Worm (Caenorhabditis elegans) whole organism, L2 larva: Measurements from ENCODE around the gene best-5.
A peak's percentile ranks its signal among the peaks of the same experiment; 100 is the strongest.

ENCODE experiments used
- C34F6.9 ChIP-seq: fragments of 150-350 bp; optimal IDR thresholded peaks from 2 replicates; lab custom pipeline; 2014; ENCODE audit warnings: missing biosample characterization, missing genetic modification characterization
- F13H6.1 ChIP-seq: sonication (generic microtip); optimal IDR thresholded peaks from 2 replicates; lab custom pipeline; 2016; ENCODE audit warnings: missing genetic modification characterization, missing compliant biosample characterization
- R02D3.7 ChIP-seq: fragments of 150-350 bp; optimal IDR thresholded peaks from 2 replicates; lab custom pipeline; 2014; ENCODE audit warnings: missing biosample characterization, missing genetic modification characterization
- Y55F3AM.14 ChIP-seq: fragments of 200-800 bp; sonication (Bioruptor generic); optimal IDR thresholded peaks from 2 replicates; lab custom pipeline; 2018; ENCODE audit warnings: mild to moderate bottlenecking, missing genetic modification characterization, missing compliant biosample characterization
- ZK546.5 ChIP-seq: sonication (generic microtip); optimal IDR thresholded peaks from 2 replicates; lab custom pipeline; 2017; ENCODE audit warnings: missing biosample characterization, missing genetic modification characterization
- alr-1 ChIP-seq: fragments of 150-350 bp; optimal IDR thresholded peaks from 2 replicates; lab custom pipeline; 2014; ENCODE audit warnings: missing biosample characterization, missing genetic modification characterization
- aly-2 ChIP-seq: fragments of 150-350 bp; optimal IDR thresholded peaks from 2 replicates; lab custom pipeline; 2014; ENCODE audit warnings: missing biosample characterization, missing genetic modification characterization
- blmp-1 ChIP-seq: sonication (generic microtip); optimal IDR thresholded peaks from 2 replicates; lab custom pipeline; 2017; ENCODE audit warnings: missing genetic modification characterization, mild to moderate bottlenecking, missing compliant biosample characterization, antibody characterized with exemption, moderate library complexity; ENCODE audit not compliant: insufficient read depth
- ceh-16 ChIP-seq: fragments of 150-350 bp; optimal IDR thresholded peaks from 2 replicates; lab custom pipeline; 2014; ENCODE audit warnings: missing biosample characterization, missing genetic modification characterization
- ceh-82 ChIP-seq: fragments of 150-350 bp; optimal IDR thresholded peaks from 2 replicates; lab custom pipeline; 2014; ENCODE audit warnings: missing biosample characterization, missing genetic modification characterization
- crh-2 ChIP-seq: sonication (generic microtip); optimal IDR thresholded peaks from 2 replicates; lab custom pipeline; 2017; ENCODE audit warnings: missing biosample characterization, missing genetic modification characterization
- dmd-4 ChIP-seq: sonication (generic microtip); optimal IDR thresholded peaks from 2 replicates; lab custom pipeline; 2017; ENCODE audit warnings: missing biosample characterization, missing genetic modification characterization
- egl-27 ChIP-seq: sonication (generic microtip); optimal IDR thresholded peaks from 3 replicates; lab custom pipeline; 2017; ENCODE audit warnings: missing biosample characterization, missing genetic modification reagents, missing genetic modification characterization
- elt-1 ChIP-seq: fragments of 150-350 bp; optimal IDR thresholded peaks from 2 replicates; lab custom pipeline; 2014; ENCODE audit warnings: missing biosample characterization, missing genetic modification characterization
- elt-3 ChIP-seq: sonication (generic microtip); optimal IDR thresholded peaks from 2 replicates; lab custom pipeline; 2017; ENCODE audit warnings: missing biosample characterization, missing genetic modification characterization
- fos-1 ChIP-seq: fragments of 150-350 bp; optimal IDR thresholded peaks from 2 replicates; lab custom pipeline; 2014; ENCODE audit warnings: missing biosample characterization, missing genetic modification characterization
- lin-11 ChIP-seq: fragments of 150-350 bp; sonication (generic microtip); optimal IDR thresholded peaks from 2 replicates; lab custom pipeline; 2014; ENCODE audit warnings: missing biosample characterization, missing genetic modification characterization, inconsistent platforms, mixed read lengths
- lin-13 ChIP-seq: fragments of 150-350 bp; optimal IDR thresholded peaks from 2 replicates; lab custom pipeline; 2014; ENCODE audit warnings: missing biosample characterization, missing genetic modification reagents, missing genetic modification characterization
- mab-5 ChIP-seq: fragments of 150-350 bp; optimal IDR thresholded peaks from 2 replicates; lab custom pipeline; 2014; ENCODE audit warnings: missing biosample characterization, missing genetic modification characterization
- mbf-1 ChIP-seq: sonication (generic microtip); optimal IDR thresholded peaks from 2 replicates; lab custom pipeline; 2017; ENCODE audit warnings: missing biosample characterization, missing genetic modification characterization
- mdl-1 ChIP-seq, 2 experiments: fragments of 150-350 bp in 1 of 2; sonication (generic microtip) in 1 of 2; optimal IDR thresholded peaks; 2 replicates each; lab custom pipeline; 2017; ENCODE audit warnings: missing biosample characterization in 2 of 2, missing genetic modification characterization in 2 of 2
- nhr-10 ChIP-seq: sonication (generic microtip); optimal IDR thresholded peaks from 2 replicates; lab custom pipeline; 2017; ENCODE audit warnings: missing biosample characterization, missing genetic modification characterization
- nhr-11 ChIP-seq: fragments of 150-350 bp; optimal IDR thresholded peaks from 2 replicates; lab custom pipeline; 2014; ENCODE audit warnings: missing biosample characterization, missing genetic modification characterization
- nhr-12 ChIP-seq: fragments of 150-350 bp; optimal IDR thresholded peaks from 2 replicates; lab custom pipeline; 2014; ENCODE audit warnings: missing biosample characterization, missing genetic modification characterization
- nhr-21 ChIP-seq: fragments of 150-350 bp; optimal IDR thresholded peaks from 2 replicates; lab custom pipeline; 2014; ENCODE audit warnings: missing biosample characterization, missing genetic modification characterization
- nhr-23 ChIP-seq: fragments of 150-350 bp; optimal IDR thresholded peaks from 2 replicates; lab custom pipeline; 2014; ENCODE audit warnings: missing biosample characterization, missing genetic modification reagents, missing genetic modification characterization
- nhr-237 ChIP-seq: fragments of 150-350 bp; optimal IDR thresholded peaks from 2 replicates; lab custom pipeline; 2014; ENCODE audit warnings: missing biosample characterization, missing genetic modification characterization
- nhr-6 ChIP-seq: fragments of 150-350 bp; optimal IDR thresholded peaks from 2 replicates; lab custom pipeline; 2014; ENCODE audit warnings: missing biosample characterization, missing genetic modification characterization
- nhr-77 ChIP-seq: fragments of 150-350 bp; optimal IDR thresholded peaks from 2 replicates; lab custom pipeline; 2014; ENCODE audit warnings: missing biosample characterization, missing genetic modification characterization
- peb-1 ChIP-seq: fragments of 150-350 bp; optimal IDR thresholded peaks from 2 replicates; lab custom pipeline; 2014; ENCODE audit warnings: missing biosample characterization, missing genetic modification characterization
- sem-4 ChIP-seq: fragments of 150-350 bp; optimal IDR thresholded peaks from 2 replicates; lab custom pipeline; 2014; ENCODE audit warnings: missing biosample characterization, missing genetic modification reagents, missing genetic modification characterization
- skn-1 ChIP-seq: sonication (generic microtip); optimal IDR thresholded peaks from 2 replicates; lab custom pipeline; 2017; ENCODE audit warnings: missing biosample characterization, missing genetic modification characterization
- sma-3 ChIP-seq: sonication (generic microtip); optimal IDR thresholded peaks from 2 replicates; lab custom pipeline; 2016; ENCODE audit warnings: missing genetic modification reagents, missing genetic modification characterization, missing compliant biosample characterization
- sma-9 ChIP-seq, 2 experiments: fragments of 150-350 bp in 1 of 2; sonication (generic microtip) in 1 of 2; optimal IDR thresholded peaks; 2 replicates each; lab custom pipeline; 2014 to 2016; ENCODE audit warnings: missing genetic modification characterization in 2 of 2, mild to moderate bottlenecking in 1 of 2, missing biosample characterization in 1 of 2, missing compliant biosample characterization in 1 of 2, missing genetic modification reagents in 1 of 2, moderate library complexity in 1 of 2
- snpc-4 ChIP-seq: fragments of 150-350 bp; optimal IDR thresholded peaks from 2 replicates; lab custom pipeline; 2014; ENCODE audit warnings: missing biosample characterization, missing genetic modification characterization
- unc-39 ChIP-seq: fragments of 150-350 bp; optimal IDR thresholded peaks from 2 replicates; lab custom pipeline; 2014; ENCODE audit warnings: missing biosample characterization, missing genetic modification characterization
- zag-1 ChIP-seq: fragments of 150-350 bp; optimal IDR thresholded peaks from 2 replicates; lab custom pipeline; 2014; ENCODE audit warnings: missing biosample characterization, missing genetic modification characterization

The best-5 gene

ce11 chrIII:9651871-9652270 is 38.2 kb downstream of the best-5 start, which contains the start of gene C15H7.3:
TSS of gene C15H7.3 (minus strand) at chrIII:9651971.
- no peak for TF ChIP-seq nhr-6
- no peak for TF ChIP-seq snpc-4 (tag; lab: Kevin White, UChicago)
- no peak for TF ChIP-seq ZK546.5
- TF ChIP-seq nhr-23: no peak
- no peak for TF ChIP-seq nhr-12 (tag; lab: Kevin White, UChicago)
- TF ChIP-seq nhr-77 (tag; lab: Kevin White, UChicago): no peak

- TF ChIP-seq skn-1 (tag; lab: Kevin White, UChicago): no peak
- no peak for TF ChIP-seq R02D3.7 (tag; lab: Kevin White, UChicago)
- peak; percentile 41 for TF ChIP-seq fos-1 (tag; lab: Kevin White, UChicago)
- peak; percentile 42 for TF ChIP-seq elt-1
- no peak for TF ChIP-seq mdl-1 (tag; optimal IDR thresholded peaks at IDR 0.05; lab: Kevin White, UChicago)
- peak; percentile 79 for TF ChIP-seq egl-27 (tag; lab: Kevin White, UChicago)
- TF ChIP-seq nhr-21: peak; percentile 82
- TF ChIP-seq blmp-1: peak; percentile 83
- TF ChIP-seq mbf-1: no peak
- TF ChIP-seq sma-9 (GFP tag; optimal IDR thresholded peaks at IDR 0.05; lab: Kevin White, UChicago): peak; percentile 50
- no peak for TF ChIP-seq sma-9 (tag; optimal IDR thresholded peaks at IDR 0.05; lab: Kevin White, UChicago)
- TF ChIP-seq sem-4 (tag; lab: Kevin White, UChicago): peak; percentile 21
- TF ChIP-seq, all 48 proteins: peak for 7
These were observed 43.5 kb downstream of the best-5 start for ce11 chrIII:9646440-9647021.

ce11 chrIII:9645099-9645498 is 45.0 kb downstream of the best-5 start:
- TF ChIP-seq nhr-11 (no peak), egl-27 (tag; lab: Kevin White, UChicago) (peak; percentile 43), fos-1 (tag; lab: Kevin White, UChicago) (peak; percentile 5), blmp-1 (peak; percentile 22)
- TF ChIP-seq, all 48 proteins: peak for 3

- no peak for TF ChIP-seq F13H6.1
- TF ChIP-seq nhr-12 (tag; lab: Kevin White, UChicago): no peak
- TF ChIP-seq C34F6.9 (tag; lab: Kevin White, UChicago): no peak
- TF ChIP-seq egl-27 (tag; lab: Kevin White, UChicago): no peak
- no peak for TF ChIP-seq dmd-4
- no peak for TF ChIP-seq alr-1
- TF ChIP-seq blmp-1: no peak
- TF ChIP-seq nhr-6: no peak
- no peak for TF ChIP-seq lin-13
- no peak for TF ChIP-seq peb-1
- TF ChIP-seq ZK546.5: no peak
- no peak for TF ChIP-seq ceh-82 (tag; lab: Kevin White, UChicago)
- TF ChIP-seq skn-1 (tag; lab: Kevin White, UChicago): no peak
These were observed 47.9 kb downstream of the best-5 start for ce11 chrIII:9642110-9642509.

- no peak for TF ChIP-seq lin-11 (tag; lab: Kevin White, UChicago)
- no peak for TF ChIP-seq dmd-4
- TF ChIP-seq skn-1 (tag; lab: Kevin White, UChicago): no peak
- TF ChIP-seq crh-2 (tag; lab: Kevin White, UChicago): no peak
- TF ChIP-seq elt-3 (tag; lab: Kevin White, UChicago): no peak
- TF ChIP-seq alr-1: no peak
- no peak for TF ChIP-seq snpc-4 (tag; lab: Kevin White, UChicago)
- no peak for TF ChIP-seq sem-4 (tag; lab: Kevin White, UChicago)
- TF ChIP-seq nhr-12 (tag; lab: Kevin White, UChicago): no peak
These were observed 50.6 kb downstream of the best-5 start for ce11 chrIII:9639281-9640050.

- TF ChIP-seq ceh-82 (tag; lab: Kevin White, UChicago) (no peak), Y55F3AM.14 (peak; percentile 21), crh-2 (tag; lab: Kevin White, UChicago) (peak; percentile 35), sma-9 (GFP tag; optimal IDR thresholded peaks at IDR 0.05; lab: Kevin White, UChicago) (peak; percentile 17), sma-9 (tag; optimal IDR thresholded peaks at IDR 0.05; lab: Kevin White, UChicago) (no peak), nhr-237 (tag; lab: Kevin White, UChicago) (no peak), elt-3 (tag; lab: Kevin White, UChicago) (no peak), ceh-16 (tag; lab: Kevin White, UChicago) (no peak), nhr-10 (tag; lab: Kevin White, UChicago) (no peak), skn-1 (tag; lab: Kevin White, UChicago) (no peak), nhr-23 (no peak), blmp-1 (no peak), mab-5 (tag; lab: Kevin White, UChicago) (no peak), egl-27 (tag; lab: Kevin White, UChicago) (no peak), sem-4 (tag; lab: Kevin White, UChicago) (no peak), nhr-11 (no peak), dmd-4 (no peak), snpc-4 (tag; lab: Kevin White, UChicago) (no peak), zag-1 (tag; lab: Kevin White, UChicago) (no peak), sma-3 (GFP tag; lab: Kevin White, UChicago) (peak; percentile 14), R02D3.7 (tag; lab: Kevin White, UChicago) (no peak), fos-1 (tag; lab: Kevin White, UChicago) (peak; percentile 62), unc-39 (tag; lab: Kevin White, UChicago) (no peak), aly-2 (no peak), mdl-1 (tag; optimal IDR thresholded peaks at IDR 0.05; lab: Kevin White, UChicago) (no peak)
These were observed 51.8 kb downstream of the best-5 start for ce11 chrIII:9638159-9638754.
